Worm (Caenorhabditis elegans) whole organism, late embryonic: Measurements from ENCODE around the gene usp-33.

Experiments
- F13H6.1 ChIP-seq: sonication (generic microtip); optimal IDR thresholded peaks from 2 replicates; lab custom pipeline; 2016; ENCODE audit warnings: missing genetic modification characterization, missing compliant biosample characterization
- K02D7.2 ChIP-seq: sonication (generic microtip); optimal IDR thresholded peaks from 2 replicates; lab custom pipeline; 2017; ENCODE audit warnings: mild to moderate bottlenecking, missing genetic modification characterization, missing compliant biosample characterization
- Y22D7AL.16 ChIP-seq: sonication (generic microtip); optimal IDR thresholded peaks from 2 replicates; lab custom pipeline; 2016; ENCODE audit warnings: missing genetic modification characterization, missing compliant biosample characterization
- ceh-14 ChIP-seq: sonication (generic microtip); optimal IDR thresholded peaks from 2 replicates; lab custom pipeline; 2016; ENCODE audit warnings: missing genotype, missing genetic modification characterization, missing compliant biosample characterization
- ceh-30 ChIP-seq: fragments of 150-350 bp; optimal IDR thresholded peaks from 2 replicates; lab custom pipeline; 2014; ENCODE audit warnings: missing biosample characterization, missing genetic modification characterization
- che-1 ChIP-seq: sonication (generic microtip); optimal IDR thresholded peaks from 2 replicates; lab custom pipeline; 2016; ENCODE audit warnings: mild to moderate bottlenecking, missing genetic modification characterization, missing compliant biosample characterization
- elt-4 ChIP-seq: sonication (generic microtip); optimal IDR thresholded peaks from 2 replicates; lab custom pipeline; 2016; ENCODE audit warnings: missing genetic modification characterization, missing compliant biosample characterization
- hlh-13 ChIP-seq: fragments of 200-800 bp; sonication (Bioruptor generic); optimal IDR thresholded peaks from 2 replicates; lab custom pipeline; 2018; ENCODE audit warnings: mild to moderate bottlenecking, missing genetic modification characterization, missing compliant biosample characterization
- hlh-15 ChIP-seq: sonication (generic microtip); optimal IDR thresholded peaks from 2 replicates; lab custom pipeline; 2016; ENCODE audit warnings: missing genetic modification characterization, missing compliant biosample characterization
- hlh-8 ChIP-seq: sonication (generic microtip); optimal IDR thresholded peaks from 2 replicates; lab custom pipeline; 2016; ENCODE audit warnings: missing genotype, missing genetic modification characterization, missing compliant biosample characterization
- madf-2 ChIP-seq: sonication (generic microtip); optimal IDR thresholded peaks from 2 replicates; lab custom pipeline; 2017; ENCODE audit warnings: missing genetic modification characterization, missing compliant biosample characterization
- nhr-232 ChIP-seq: sonication (generic microtip); optimal IDR thresholded peaks from 2 replicates; lab custom pipeline; 2016; ENCODE audit warnings: missing genetic modification characterization, missing compliant biosample characterization
- pha-4 ChIP-seq: fragments of 150-350 bp; optimal IDR thresholded peaks from 2 replicates; lab custom pipeline; 2018; ENCODE audit warnings: missing biosample characterization, missing genetic modification reagents, missing genetic modification characterization
- pros-1 ChIP-seq: fragments of 150-350 bp; optimal IDR thresholded peaks from 2 replicates; lab custom pipeline; 2014; ENCODE audit warnings: missing biosample characterization, missing genetic modification reagents, missing genetic modification characterization
- ref-2 ChIP-seq: sonication (generic microtip); optimal IDR thresholded peaks from 2 replicates; lab custom pipeline; 2016; ENCODE audit warnings: missing genetic modification characterization, missing compliant biosample characterization
- syd-9 ChIP-seq: sonication (generic microtip); optimal IDR thresholded peaks from 2 replicates; lab custom pipeline; 2016; ENCODE audit warnings: mild to moderate bottlenecking, missing genetic modification characterization, moderate library complexity, missing compliant biosample characterization
- unc-86 ChIP-seq: sonication (generic microtip); optimal IDR thresholded peaks from 2 replicates; lab custom pipeline; 2016; ENCODE audit warnings: missing genetic modification characterization, missing compliant biosample characterization

The usp-33 gene

ce11 chrX:15642638-15643037, 51.5 kb downstream of the usp-33 start, which contains the start of gene H08J19.1:
H08J19.1 (plus strand) TSS chrX:15642938.
- TF ChIP-seq pros-1 (tag; lab: Kevin White, UChicago) (no peak), hlh-15 (tag; lab: Kevin White, UChicago) (no peak), ceh-14 (tag; lab: Kevin White, UChicago) (no peak), hlh-13 (no peak), syd-9 (tag; lab: Kevin White, UChicago) (no peak), ceh-30 (tag; lab: Kevin White, UChicago) (no peak), nhr-232 (no peak), madf-2 (tag; lab: Kevin White, UChicago) (no peak), hlh-8 (no peak), ref-2 (no peak), unc-86 (tag; lab: Kevin White, UChicago) (no peak), pha-4 (tag; lab: Kevin White, UChicago) (no peak), F13H6.1 (no peak), Y22D7AL.16 (tag; lab: Kevin White, UChicago) (no peak), elt-4 (tag; lab: Kevin White, UChicago) (no peak), K02D7.2 (tag; lab: Kevin White, UChicago) (no peak), che-1 (tag; lab: Kevin White, UChicago) (no peak)
